Fruit fly (Drosophila melanogaster) whole organism, prepupa: ENCODE measurements around the gene Cpr23B.

Experiments used
- Blimp-1 ChIP-seq: fragments of 200-800 bp; sonication (Bioruptor generic); optimal IDR thresholded peaks from 3 replicates; lab custom pipeline; 2017; ENCODE audit warnings: missing biosample characterization, missing genetic modification characterization, mild to moderate bottlenecking, moderate library complexity, missing genetic modification reagents
- CG10631 ChIP-seq: fragments of 200-800 bp; sonication (Bioruptor generic); optimal IDR thresholded peaks from 2 replicates; lab custom pipeline; 2016; ENCODE audit warnings: missing biosample characterization, missing genetic modification characterization
- CG10669 ChIP-seq: fragments of 200-800 bp; sonication (Bioruptor generic); optimal IDR thresholded peaks from 3 replicates; lab custom pipeline; 2018; ENCODE audit warnings: missing biosample characterization, mild to moderate bottlenecking, missing genetic modification characterization, moderate library complexity
- CG15336 ChIP-seq: fragments of 200-800 bp; sonication (Bioruptor generic); IDR thresholded peaks from 2 replicates; pipeline ENCODE4 v1.3.6; 2022; ENCODE audit warnings: missing biosample characterization, missing genetic modification characterization
- CG1621 ChIP-seq: fragments of 200-800 bp; sonication (Bioruptor generic); optimal IDR thresholded peaks from 3 replicates; lab custom pipeline; 2018; ENCODE audit warnings: missing biosample characterization, mild to moderate bottlenecking, missing genetic modification characterization
- CG16779 ChIP-seq: fragments of 200-800 bp; sonication (Bioruptor generic); optimal IDR thresholded peaks from 3 replicates; lab custom pipeline; 2017; ENCODE audit warnings: missing biosample characterization, mild to moderate bottlenecking, missing genetic modification characterization
- CG31627 ChIP-seq: fragments of 200-800 bp; sonication (Bioruptor generic); optimal IDR thresholded peaks from 3 replicates; lab custom pipeline; 2016; ENCODE audit warnings: missing biosample characterization, missing genetic modification characterization
- CG34406 ChIP-seq: fragments of 200-800 bp; sonication (Bioruptor generic); optimal IDR thresholded peaks from 3 replicates; lab custom pipeline; 2016; ENCODE audit warnings: missing biosample characterization, missing genetic modification characterization
- CG3919 ChIP-seq: fragments of 200-800 bp; sonication (Bioruptor generic); optimal IDR thresholded peaks from 3 replicates; lab custom pipeline; 2016; ENCODE audit warnings: missing biosample characterization, missing genetic modification characterization
- CG6163 ChIP-seq: fragments of 200-800 bp; sonication (Bioruptor generic); IDR thresholded peaks from 3 replicates; pipeline ENCODE4 v1.3.6; 2022; ENCODE audit warnings: missing biosample characterization, missing genetic modification characterization
- CG6276 ChIP-seq: fragments of 200-800 bp; sonication (Bioruptor generic); optimal IDR thresholded peaks from 2 replicates; lab custom pipeline; 2017; ENCODE audit warnings: missing biosample characterization, mild to moderate bottlenecking, missing genetic modification characterization
- CG6808 ChIP-seq: fragments of 200-800 bp; sonication (Bioruptor generic); optimal IDR thresholded peaks from 3 replicates; lab custom pipeline; 2017; ENCODE audit warnings: missing biosample characterization, missing genetic modification characterization, mild to moderate bottlenecking, moderate library complexity, missing genetic modification reagents
- CG6854 ChIP-seq: fragments of 200-800 bp; sonication (Bioruptor generic); optimal IDR thresholded peaks from 2 replicates; lab custom pipeline; 2017; ENCODE audit warnings: missing biosample characterization, mild to moderate bottlenecking, missing genetic modification characterization
- CG8119 ChIP-seq: fragments of 200-800 bp; sonication (Bioruptor generic); IDR thresholded peaks from 3 replicates; pipeline ENCODE4 v1.3.6; 2022; ENCODE audit warnings: missing biosample characterization, missing genetic modification characterization
- Eip75B ChIP-seq: fragments of 200-800 bp; sonication (Bioruptor generic); optimal IDR thresholded peaks from 3 replicates; lab custom pipeline; 2016; ENCODE audit warnings: missing biosample characterization, missing genetic modification characterization
- Eip78C ChIP-seq: fragments of 200-800 bp; sonication (Bioruptor generic); peaks from one replicate; lab custom pipeline; 2016; ENCODE audit warnings: missing biosample characterization, missing genetic modification characterization
- Eip93F ChIP-seq: fragments of 200-800 bp; sonication (Bioruptor generic); optimal IDR thresholded peaks from 2 replicates; lab custom pipeline; 2016; ENCODE audit warnings: missing biosample characterization, mild to moderate bottlenecking, missing genetic modification characterization
- Ets21C ChIP-seq: fragments of 200-800 bp; sonication (Bioruptor generic); optimal IDR thresholded peaks from 3 replicates; lab custom pipeline; 2016; ENCODE audit warnings: missing biosample characterization, missing genetic modification characterization
- Ets96B ChIP-seq: fragments of 200-800 bp; optimal IDR thresholded peaks from 2 replicates; lab custom pipeline; 2019; ENCODE audit warnings: missing biosample characterization, mild to moderate bottlenecking, missing genetic modification characterization, moderate library complexity
- Gug ChIP-seq: fragments of 200-800 bp; sonication (Bioruptor generic); IDR thresholded peaks from 2 replicates; pipeline ENCODE4 v1.3.6; 2022; ENCODE audit warnings: missing biosample characterization, missing genetic modification characterization
- Hr38 ChIP-seq: sonication (Bioruptor generic); optimal IDR thresholded peaks from 2 replicates; lab custom pipeline; 2016; ENCODE audit warnings: missing biosample characterization, missing genetic modification characterization
- Hr39 ChIP-seq: fragments of 200-800 bp; sonication (Bioruptor generic); optimal IDR thresholded peaks from 2 replicates; lab custom pipeline; 2016; ENCODE audit warnings: missing biosample characterization, missing genetic modification characterization
- Hr4 ChIP-seq: fragments of 200-800 bp; sonication (Bioruptor generic); optimal IDR thresholded peaks from 3 replicates; lab custom pipeline; 2016; ENCODE audit warnings: missing biosample characterization, missing genetic modification characterization
- Lpt ChIP-seq: fragments of 200-800 bp; sonication (Bioruptor generic); optimal IDR thresholded peaks from 3 replicates; lab custom pipeline; 2016; ENCODE audit warnings: missing biosample characterization, missing genetic modification characterization
- Met ChIP-seq: fragments of 200-800 bp; sonication (Bioruptor generic); optimal IDR thresholded peaks from 3 replicates; lab custom pipeline; 2016; ENCODE audit warnings: missing biosample characterization, missing genetic modification characterization
- Smox ChIP-seq: fragments of 200-800 bp; sonication (Bioruptor generic); optimal IDR thresholded peaks from 3 replicates; lab custom pipeline; 2016; ENCODE audit warnings: missing biosample characterization, missing genetic modification characterization
- Sox102F ChIP-seq: fragments of 200-800 bp; sonication (Bioruptor generic); optimal IDR thresholded peaks from 2 replicates; lab custom pipeline; 2016; ENCODE audit warnings: missing biosample characterization, mild to moderate bottlenecking, missing genetic modification characterization
- Sox14 ChIP-seq: fragments of 200-800 bp; sonication (Bioruptor generic); optimal IDR thresholded peaks from 3 replicates; lab custom pipeline; 2016; ENCODE audit warnings: missing biosample characterization, missing genetic modification characterization
- achi ChIP-seq: fragments of 200-800 bp; sonication (Bioruptor generic); optimal IDR thresholded peaks from 3 replicates; lab custom pipeline; 2016; ENCODE audit warnings: missing biosample characterization, missing genetic modification characterization
- dac ChIP-seq: fragments of 200-800 bp; sonication (Bioruptor generic); optimal IDR thresholded peaks from 2 replicates; lab custom pipeline; 2017; ENCODE audit warnings: missing biosample characterization, mild to moderate bottlenecking, missing genetic modification characterization
- dsx ChIP-seq: fragments of 200-800 bp; optimal IDR thresholded peaks from 3 replicates; lab custom pipeline; 2019; ENCODE audit warnings: missing biosample characterization, mild to moderate bottlenecking, missing genetic modification characterization, moderate library complexity; ENCODE audit not compliant: poor library complexity, severe bottlenecking
- esn ChIP-seq: fragments of 200-800 bp; sonication (Bioruptor generic); optimal IDR thresholded peaks from 2 replicates; lab custom pipeline; 2016; ENCODE audit warnings: missing biosample characterization, mild to moderate bottlenecking, missing genetic modification characterization, moderate library complexity
- fd85E ChIP-seq: fragments of 200-800 bp; sonication (Bioruptor generic); optimal IDR thresholded peaks from 3 replicates; lab custom pipeline; 2016; ENCODE audit warnings: missing biosample characterization, missing genetic modification characterization
- lz ChIP-seq: fragments of 200-800 bp; sonication (Bioruptor generic); optimal IDR thresholded peaks from 3 replicates; lab custom pipeline; 2016; ENCODE audit warnings: missing biosample characterization, missing genetic modification characterization
- ss ChIP-seq, 2 experiments: fragments of 200-800 bp; sonication (Bioruptor generic); optimal IDR thresholded peaks; 2 replicates in 1 of 2; 3 replicates in 1 of 2; lab custom pipeline; 2017 to 2018; ENCODE audit warnings: mild to moderate bottlenecking in 2 of 2, missing biosample characterization in 2 of 2, missing genetic modification characterization in 2 of 2, moderate library complexity in 1 of 2
- svp ChIP-seq: fragments of 200-800 bp; sonication (Bioruptor generic); peaks from one replicate; lab custom pipeline; 2016; ENCODE audit warnings: missing biosample characterization, missing genetic modification characterization
- topi ChIP-seq: fragments of 200-800 bp; sonication (Bioruptor generic); optimal IDR thresholded peaks from 3 replicates; lab custom pipeline; 2016; ENCODE audit warnings: missing biosample characterization, missing genetic modification characterization
- vri ChIP-seq: fragments of 200-800 bp; sonication (Bioruptor generic); optimal IDR thresholded peaks from 3 replicates; lab custom pipeline; 2016; ENCODE audit warnings: missing biosample characterization, mild to moderate bottlenecking, missing genetic modification characterization

Cpr23B gene

dm6 chr2L:2855773-2856615, 17.8 kb downstream of the Cpr23B start, which contains the start of the genes CG3104 and RpS21 (continued):
- TF ChIP-seq achi (GFP tag; lab: Kevin White, UChicago): peak; percentile 99
- TF ChIP-seq CG10669 (GFP tag; lab: Kevin White, UChicago): peak; percentile 58
- peak; percentile 56 for TF ChIP-seq CG6808
- peak; percentile 63 for TF ChIP-seq vri (GFP tag; lab: Kevin White, UChicago)
- TF ChIP-seq Hr39: peak; percentile 86
- TF ChIP-seq CG6276 (GFP tag; lab: Kevin White, UChicago): peak; percentile 4
- TF ChIP-seq CG10631 (GFP tag; lab: Kevin White, UChicago): peak; percentile 54
- peak; percentile 51 for TF ChIP-seq dac
- no peak for TF ChIP-seq Hr38 (GFP tag; lab: Kevin White, UChicago)
- no peak for TF ChIP-seq CG8119 (GFP tag; lab: Robert Waterston, UW)
- TF ChIP-seq, all 60 proteins: peak for 56

DNA sequence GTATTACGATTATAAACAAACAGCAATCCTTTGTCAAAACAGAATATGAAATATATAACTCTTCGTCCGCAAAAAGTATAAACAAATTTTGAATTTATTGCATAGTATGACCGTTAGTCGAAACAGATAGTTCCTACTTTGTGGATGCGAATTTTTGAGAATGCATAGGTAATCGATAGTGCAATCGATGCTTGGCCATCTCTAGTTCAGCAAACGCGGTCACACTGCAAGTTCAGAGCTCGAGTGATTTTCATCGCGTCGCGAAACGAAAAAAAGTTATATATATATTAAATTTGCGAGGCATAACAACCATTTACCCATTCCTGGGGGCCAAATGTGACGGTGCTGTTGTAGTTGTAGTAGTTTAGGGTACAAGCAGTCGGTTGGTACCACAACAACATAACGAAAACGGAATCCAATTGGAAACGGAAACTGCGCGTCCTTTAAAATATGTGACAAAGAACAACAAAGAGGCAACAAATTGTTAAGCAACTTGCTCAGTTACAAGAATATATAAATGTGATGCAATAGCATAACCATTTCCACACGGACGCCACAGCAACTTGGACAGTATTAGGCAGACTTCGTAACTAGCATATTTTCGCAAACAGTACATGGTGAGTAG, 18.9 kb downstream of the Cpr23B start, which contains the start of gene CG2991:
TSS of gene CG2991 (plus strand) at position 205 of the 625 bp plus-strand sequence.
- TF ChIP-seq CG15336 (GFP tag; lab: Robert Waterston, UW) (peak; percentile 12; the same call in 1 of the 2 replicates), ss (GFP tag; optimal IDR thresholded peaks at IDR 0.05; lab: Kevin White, UChicago) (peak in 1 of 2 experiments; percentile 24), lz (peak; percentile 33), achi (GFP tag; lab: Kevin White, UChicago) (no peak), Blimp-1 (GFP tag; lab: Kevin White, UChicago) (no peak), Eip78C (GFP tag; lab: Kevin White, UChicago) (peak; percentile 73), Hr4 (GFP tag; lab: Kevin White, UChicago) (no peak), esn (GFP tag; lab: Kevin White, UChicago) (no peak), Ets96B (tag; lab: Kevin White, UChicago) (peak; percentile 3), CG31627 (GFP tag; lab: Kevin White, UChicago) (no peak), Lpt (GFP tag; lab: Kevin White, UChicago) (no peak), CG6163 (GFP tag; lab: Robert Waterston, UW) (0 out of 3 replicates have a peak, but pooled peaks have one; percentile 12), fd85E (no peak), Hr39 (no peak), CG3919 (GFP tag; lab: Kevin White, UChicago) (peak; percentile 2), svp (GFP tag; lab: Kevin White, UChicago) (peak; percentile 66), Eip75B (GFP tag; lab: Kevin White, UChicago) (peak; percentile 15), CG16779 (tag; lab: Kevin White, UChicago) (no peak), CG1621 (tag; lab: Kevin White, UChicago) (no peak), Eip93F (GFP tag; lab: Kevin White, UChicago) (peak; percentile 61), vri (GFP tag; lab: Kevin White, UChicago) (peak; percentile 78), topi (peak; percentile 41), Gug (GFP tag; lab: Robert Waterston, UW) (no peak), Smox (GFP tag; lab: Kevin White, UChicago) (peak; percentile 0), Met (GFP tag; lab: Kevin White, UChicago) (peak; percentile 1), CG6808 (no peak), Ets21C (GFP tag; lab: Kevin White, UChicago) (no peak), dsx (GFP tag; lab: Kevin White, UChicago) (peak; percentile 75), CG34406 (no peak), CG6854 (GFP tag; lab: Kevin White, UChicago) (peak; percentile 5), Sox102F (GFP tag; lab: Kevin White, UChicago) (peak; percentile 58), Sox14 (GFP tag; lab: Kevin White, UChicago) (peak; percentile 78)
- TF ChIP-seq, all 60 proteins: peak for 18
